Worm (Caenorhabditis elegans) whole organism, L1 larva: Measurements from ENCODE around the gene lgc-34.

Experiments
- ceh-82 ChIP-seq, 3 experiments: fragments of 150-350 bp in 1 of 3; sonication (generic microtip) in 2 of 3; optimal IDR thresholded peaks; 2 replicates each; lab custom pipeline; 2014 to 2017; ENCODE audit warnings: missing biosample characterization in 3 of 3, missing genetic modification characterization in 3 of 3
- fkh-10 ChIP-seq: sonication (generic microtip); optimal IDR thresholded peaks from 2 replicates; lab custom pipeline; 2017; ENCODE audit warnings: missing biosample characterization, missing genetic modification reagents, missing genetic modification characterization
- lin-39 ChIP-seq: fragments of 150-350 bp; optimal IDR thresholded peaks from 2 replicates; lab custom pipeline; 2014; ENCODE audit warnings: missing biosample characterization, missing genetic modification reagents, missing genetic modification characterization

ce11 chrII:578803-579202 lies 52.4 kb downstream of the lgc-34 start:
- TF ChIP-seq ceh-82 (tag; optimal IDR thresholded peaks at IDR 0.05; lab: Kevin White, UChicago) (no peak), lin-39 (tag; lab: Kevin White, UChicago) (no peak), fkh-10 (GFP tag; lab: Kevin White, UChicago) (no peak)
